Fruit fly (Drosophila melanogaster): Measurements from ENCODE around the gene Prps.
A peak's percentile ranks its signal among the peaks of the same experiment; 100 is the strongest.

The Prps gene

dm6 chr3L:9723108-9723507, 26.6 kb upstream of the Prps start, which contains the start of the genes nbs and defl (continued):
- TF ChIP-seq Deaf1 (tag; optimal IDR thresholded peaks at IDR 0.05): no peak
- no peak for TF ChIP-seq Sox102F (GFP tag; optimal IDR thresholded peaks at IDR 0.05)
- TF ChIP-seq Blimp-1 (GFP tag; optimal IDR thresholded peaks at IDR 0.05): no peak
- peak; percentile 78 for TF ChIP-seq CG30403 (GFP tag; optimal IDR thresholded peaks at IDR 0.05)
- no peak for TF ChIP-seq pan (optimal IDR thresholded peaks at IDR 0.05)
- peak in 1 of 2 experiments; percentile 79 for TF ChIP-seq pan (GFP tag; optimal IDR thresholded peaks at IDR 0.05 in 1 of 2, IDR thresholded peaks at IDR 0.05 in 1 of 2)
- TF ChIP-seq Sry-β (GFP tag; optimal IDR thresholded peaks at IDR 0.05): peak; percentile 29
- peak; percentile 24 for TF ChIP-seq trem (tag; optimal IDR thresholded peaks at IDR 0.05)
- peak; percentile 67; the same call in 1 of the 2 replicates for TF ChIP-seq NFAT (GFP tag; IDR thresholded peaks at IDR 0.05)
- TF ChIP-seq CG6254 (GFP tag; optimal IDR thresholded peaks at IDR 0.05): no peak
- TF ChIP-seq CG2678 (tag; optimal IDR thresholded peaks at IDR 0.05): peak; percentile 79
- TF ChIP-seq CG8290 (GFP tag; optimal IDR thresholded peaks at IDR 0.05): peak; percentile 70
- TF ChIP-seq CG8290 (tag; optimal IDR thresholded peaks at IDR 0.05): no peak
- no peak for TF ChIP-seq odd (GFP tag; optimal IDR thresholded peaks at IDR 0.05)
- peak; percentile 75; the same call in 2 of the 3 replicates for TF ChIP-seq B-H1 (GFP tag; IDR thresholded peaks at IDR 0.05)
- peak; percentile 59 for TF ChIP-seq CG8924 (tag; optimal IDR thresholded peaks at IDR 0.05)
- no peak for TF ChIP-seq lov (optimal IDR thresholded peaks at IDR 0.05)
- 0 out of 3 replicates have a peak, but pooled peaks have one; percentile 20 for TF ChIP-seq lov (GFP tag; IDR thresholded peaks at IDR 0.05)
- TF ChIP-seq CG3838 (GFP tag; optimal IDR thresholded peaks at IDR 0.05): peak; percentile 40
- peak; percentile 82 for TF ChIP-seq CoRest (tag; optimal IDR thresholded peaks at IDR 0.05)
- TF ChIP-seq Taf1 (GFP tag; IDR thresholded peaks at IDR 0.05): peak; percentile 46
- TF ChIP-seq nom (GFP tag; optimal IDR thresholded peaks at IDR 0.05): no peak
- peak; percentile 75 for TF ChIP-seq Dll (GFP tag; IDR thresholded peaks at IDR 0.05; ENCODE audit: partially characterized antibody)
- TF ChIP-seq Nf-YA (GFP tag; IDR thresholded peaks at IDR 0.05): no peak
- peak; percentile 7 for TF ChIP-seq CG2116 (GFP tag; optimal IDR thresholded peaks at IDR 0.05)
- TF ChIP-seq grau (tag; optimal IDR thresholded peaks at IDR 0.05): peak; percentile 76
- no peak for TF ChIP-seq wek (GFP tag; optimal IDR thresholded peaks at IDR 0.05)
- TF ChIP-seq crol (GFP tag; IDR thresholded peaks at IDR 0.05): no peak
- TF ChIP-seq so (GFP tag; IDR thresholded peaks at IDR 0.05): no peak; the same call in 2 of the 3 replicates
- TF ChIP-seq pros (GFP tag; optimal IDR thresholded peaks at IDR 0.05): no peak
- TF ChIP-seq CG17612 (GFP tag; IDR thresholded peaks at IDR 0.05): no peak
- TF ChIP-seq dmrt11E (tag; optimal IDR thresholded peaks at IDR 0.05): peak; percentile 53
- TF ChIP-seq CG18599 (GFP tag; optimal IDR thresholded peaks at IDR 0.05): no peak
- TF ChIP-seq luna (GFP tag; optimal IDR thresholded peaks at IDR 0.05): peak; percentile 43
- TF ChIP-seq Eip74EF (GFP tag; optimal IDR thresholded peaks at IDR 0.05): no peak
- TF ChIP-seq sc (optimal IDR thresholded peaks at IDR 0.05): no peak
- TF ChIP-seq sc (GFP tag; optimal IDR thresholded peaks at IDR 0.05): peak; percentile 8
- TF ChIP-seq ac (GFP tag; optimal IDR thresholded peaks at IDR 0.05): no peak
- no peak for TF ChIP-seq Hmx (GFP tag; optimal IDR thresholded peaks at IDR 0.05)
- no peak for TF ChIP-seq ato (GFP tag; IDR thresholded peaks at IDR 0.05; ENCODE audit: partially characterized antibody)
- peak; percentile 42; the same call in 1 of the 3 replicates for TF ChIP-seq Opbp (GFP tag; IDR thresholded peaks at IDR 0.05; ENCODE audit: partially characterized antibody)
- peak; percentile 61 for TF ChIP-seq CG7786 (GFP tag; optimal IDR thresholded peaks at IDR 0.05)
- peak; percentile 55 for TF ChIP-seq CG4730 (GFP tag; IDR thresholded peaks at IDR 0.05)
- no peak for TF ChIP-seq en (GFP tag; optimal IDR thresholded peaks at IDR 0.05)
- peak; percentile 88 for TF ChIP-seq Ptx1 (GFP tag; IDR thresholded peaks at IDR 0.05)
- TF ChIP-seq Max (GFP tag; optimal IDR thresholded peaks at IDR 0.05): peak; percentile 60
- TF ChIP-seq CG13123 (GFP tag; optimal IDR thresholded peaks at IDR 0.05): peak; percentile 46
- TF ChIP-seq CG16813 (GFP tag; IDR thresholded peaks at IDR 0.05; ENCODE audit: partially characterized antibody): peak; percentile 52
- peak; percentile 12 for TF ChIP-seq Six4 (GFP tag; optimal IDR thresholded peaks at IDR 0.05)
- peak; percentile 56 for TF ChIP-seq Dad (GFP tag; optimal IDR thresholded peaks at IDR 0.05)
- TF ChIP-seq toy (GFP tag; IDR thresholded peaks at IDR 0.05): no peak

All from whole organism, embryonic.